Worm (Caenorhabditis elegans): ENCODE data around the gene M163.7.

Gene M163.7

DNA sequence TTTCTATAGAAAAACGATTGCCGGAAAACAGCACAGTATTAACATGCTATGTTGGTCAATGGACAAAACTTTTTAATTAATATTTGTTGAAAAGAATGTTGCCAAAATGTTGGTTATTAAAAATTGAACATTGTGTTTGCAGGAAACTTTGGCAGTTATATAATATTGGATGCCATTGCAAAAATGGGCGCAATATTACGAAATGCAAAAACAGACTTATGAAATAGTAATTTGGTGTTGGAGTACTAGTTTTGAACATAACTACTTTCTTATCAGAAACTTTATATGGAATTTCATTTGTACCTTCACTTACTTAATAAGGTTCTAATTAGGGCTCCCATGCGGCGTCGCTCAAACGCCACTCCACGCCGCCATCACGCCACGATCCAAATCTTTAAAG lies 45.7 kb downstream of the M163.7 start:
- TF ChIP-seq cog-1 (tag; optimal IDR thresholded peaks at IDR 0.05) = no peak
- TF ChIP-seq klf-2 (GFP tag; conservative IDR thresholded peaks at IDR 0.05) = no peak
- TF ChIP-seq med-1 (GFP tag; optimal IDR thresholded peaks at IDR 0.05; ENCODE audit: insufficient read depth) = no peak
- no peak for TF ChIP-seq T22C8.4 (GFP tag; IDR thresholded peaks at IDR 0.05)
- no peak for TF ChIP-seq flt-1 (GFP tag; IDR thresholded peaks at IDR 0.05)
- no peak for TF ChIP-seq ztf-29 (GFP tag; IDR thresholded peaks at IDR 0.05)
- no peak for TF ChIP-seq ztf-23 (GFP tag; IDR thresholded peaks at IDR 0.05)
- no peak for TF ChIP-seq ref-1 (GFP tag; conservative IDR thresholded peaks at IDR 0.05)
- TF ChIP-seq tab-1 (GFP tag; IDR thresholded peaks at IDR 0.05) = no peak

DNA sequence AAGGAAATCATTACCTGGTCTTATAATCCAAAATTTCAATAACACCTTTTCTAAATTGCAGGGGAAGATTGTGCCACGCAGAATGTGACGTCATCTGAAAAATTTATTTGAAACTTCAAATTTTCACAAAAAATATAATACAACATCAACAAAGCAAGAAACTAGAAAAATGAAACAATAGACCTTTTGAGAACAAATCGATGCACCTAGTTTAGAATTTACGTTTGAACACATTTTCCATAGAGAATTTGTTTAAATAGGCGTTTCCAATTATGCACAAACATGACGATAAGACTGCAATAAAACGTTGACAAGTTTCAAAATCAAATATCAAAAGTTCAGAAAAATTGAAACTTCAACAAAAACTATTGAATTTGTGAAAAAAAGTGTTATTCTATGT lies 48.2 kb downstream of the M163.7 start, which contains the start of gene fbxa-141:
TSS of gene fbxa-141 (minus strand) at position 101 of the 400 bp plus-strand sequence.
- TF ChIP-seq ref-1 (GFP tag; conservative IDR thresholded peaks at IDR 0.05) (no peak), flt-1 (GFP tag; IDR thresholded peaks at IDR 0.05) (no peak), klf-2 (GFP tag; conservative IDR thresholded peaks at IDR 0.05) (no peak), ztf-23 (GFP tag; IDR thresholded peaks at IDR 0.05) (no peak), tab-1 (GFP tag; IDR thresholded peaks at IDR 0.05) (no peak), med-1 (GFP tag; optimal IDR thresholded peaks at IDR 0.05; ENCODE audit: insufficient read depth) (no peak), cog-1 (tag; optimal IDR thresholded peaks at IDR 0.05) (no peak), T22C8.4 (GFP tag; IDR thresholded peaks at IDR 0.05) (no peak), ztf-29 (GFP tag; IDR thresholded peaks at IDR 0.05) (no peak)

- no peak for TF ChIP-seq flt-1 (GFP tag; IDR thresholded peaks at IDR 0.05)
- no peak for TF ChIP-seq med-1 (GFP tag; optimal IDR thresholded peaks at IDR 0.05; ENCODE audit: insufficient read depth)
- TF ChIP-seq klf-2 (GFP tag; conservative IDR thresholded peaks at IDR 0.05) = no peak
- no peak for TF ChIP-seq ref-1 (GFP tag; conservative IDR thresholded peaks at IDR 0.05)
- TF ChIP-seq T22C8.4 (GFP tag; IDR thresholded peaks at IDR 0.05) = peak; percentile 54; the same call in 1 of the 2 replicates
These were observed 48.8 kb downstream of the M163.7 start for ce11 chrX:14513462-14513861.

- TF ChIP-seq flt-1 (GFP tag; IDR thresholded peaks at IDR 0.05) (no peak), tab-1 (GFP tag; IDR thresholded peaks at IDR 0.05) (no peak), med-1 (GFP tag; optimal IDR thresholded peaks at IDR 0.05; ENCODE audit: insufficient read depth) (no peak), cog-1 (tag; optimal IDR thresholded peaks at IDR 0.05) (no peak), klf-2 (GFP tag; conservative IDR thresholded peaks at IDR 0.05) (no peak), ztf-23 (GFP tag; IDR thresholded peaks at IDR 0.05) (no peak), T22C8.4 (GFP tag; IDR thresholded peaks at IDR 0.05) (no peak), ref-1 (GFP tag; conservative IDR thresholded peaks at IDR 0.05) (no peak), ztf-29 (GFP tag; IDR thresholded peaks at IDR 0.05) (no peak)
These were observed 50.4 kb downstream of the M163.7 start, which contains the start of gene gcsh-1 for ce11 chrX:14515028-14515427. gcsh-1 (minus strand) TSS chrX:14515073.

Data from whole organism, midembryonic.